Fruit fly (Drosophila melanogaster): ENCODE data around the gene Arglu1.

Arglu1 gene

dm6 chr2L:9930280-9930679, 7.7 kb downstream of the Arglu1 start, which contains the start of gene CG42367:
Gene CG42367 (plus strand): TSS chr2L:9930580.
- TF ChIP-seq Fer1 (GFP tag; optimal IDR thresholded peaks at IDR 0.05): no peak
- no peak for TF ChIP-seq CG4820 (GFP tag; optimal IDR thresholded peaks at IDR 0.05)
- no peak for TF ChIP-seq phol (tag; optimal IDR thresholded peaks at IDR 0.05)

dm6 chr2L:9924765-9925164, 13.2 kb downstream of the Arglu1 start, which contains the start of the genes TbCMF46 and CG42366:
Gene TbCMF46 (minus strand): TSS chr2L:9924865.
Gene CG42366 (plus strand): TSS chr2L:9925161.
- TF ChIP-seq CG4820 (GFP tag; optimal IDR thresholded peaks at IDR 0.05) (no peak), CG12769 (tag; optimal IDR thresholded peaks at IDR 0.05) (no peak), trh (GFP tag; optimal IDR thresholded peaks at IDR 0.05) (no peak), HmgD (GFP tag; optimal IDR thresholded peaks at IDR 0.05) (no peak), slp2 (GFP tag; optimal IDR thresholded peaks at IDR 0.05) (no peak), Elba2 (GFP tag; optimal IDR thresholded peaks at IDR 0.05) (no peak), CG6791 (GFP tag; IDR thresholded peaks at IDR 0.05; ENCODE audit: partially characterized antibody) (no peak), PHDP (tag; optimal IDR thresholded peaks at IDR 0.05) (no peak), sim (GFP tag; IDR thresholded peaks at IDR 0.05) (no peak), CG11247 (GFP tag; IDR thresholded peaks at IDR 0.05) (0 out of 2 replicates have a peak, but pooled peaks have one; percentile 33), CG6689 (GFP tag; IDR thresholded peaks at IDR 0.05) (no peak), Rfx (GFP tag; IDR thresholded peaks at IDR 0.05) (peak; percentile 32; the same call in 1 of the 2 replicates), chif (GFP tag; optimal IDR thresholded peaks at IDR 0.05) (no peak), CG11560 (tag; IDR thresholded peaks at IDR 0.05) (0 out of 3 replicates have a peak, but pooled peaks have one; percentile 28), CG11456 (GFP tag; IDR thresholded peaks at IDR 0.05) (0 out of 3 replicates have a peak, but pooled peaks have one; percentile 33), unpg (GFP tag; optimal IDR thresholded peaks at IDR 0.05) (no peak), CG10147 (GFP tag; optimal IDR thresholded peaks at IDR 0.05) (no peak), Ets65A (GFP tag) (no peak), CG8359 (GFP tag; optimal IDR thresholded peaks at IDR 0.05; ENCODE audit: borderline replicate concordance) (no peak)

- TF ChIP-seq ems (GFP tag; optimal IDR thresholded peaks at IDR 0.05): peak; percentile 18
- no peak for TF ChIP-seq wek (GFP tag; optimal IDR thresholded peaks at IDR 0.05)
- TF ChIP-seq ewg (GFP tag; optimal IDR thresholded peaks at IDR 0.05): no peak
- TF ChIP-seq CG3407 (GFP tag; optimal IDR thresholded peaks at IDR 0.05): peak; percentile 21
- TF ChIP-seq CG7987 (GFP tag; optimal IDR thresholded peaks at IDR 0.05): peak; percentile 78
- peak; percentile 6 for TF ChIP-seq Hand (GFP tag; optimal IDR thresholded peaks at IDR 0.05)
- TF ChIP-seq fd3F (GFP tag; optimal IDR thresholded peaks at IDR 0.05): peak; percentile 42
- TF ChIP-seq gcm2 (GFP tag; optimal IDR thresholded peaks at IDR 0.05): peak; percentile 17
- peak; percentile 56; the same call in 1 of the 2 replicates for TF ChIP-seq CG32767 (GFP tag; IDR thresholded peaks at IDR 0.05)
- peak; percentile 77 for TF ChIP-seq lbe (GFP tag; optimal IDR thresholded peaks at IDR 0.05)
- no peak for TF ChIP-seq pan (optimal IDR thresholded peaks at IDR 0.05)
- TF ChIP-seq pan (GFP tag; optimal IDR thresholded peaks at IDR 0.05 in 1 of 2, IDR thresholded peaks at IDR 0.05 in 1 of 2): peak in 1 of 2 experiments; percentile 73
- TF ChIP-seq Hr3 (GFP tag; optimal IDR thresholded peaks at IDR 0.05): peak; percentile 34
- TF ChIP-seq CG11398 (GFP tag; optimal IDR thresholded peaks at IDR 0.05): no peak
- TF ChIP-seq CG4820 (GFP tag; optimal IDR thresholded peaks at IDR 0.05): peak; percentile 99
- peak; percentile 57; the same call in 1 of the 2 replicates for TF ChIP-seq lmd (GFP tag; IDR thresholded peaks at IDR 0.05)
- TF ChIP-seq CG10654 (GFP tag; optimal IDR thresholded peaks at IDR 0.05): peak; percentile 0
- peak; percentile 52 for TF ChIP-seq exex (tag; optimal IDR thresholded peaks at IDR 0.05)
- TF ChIP-seq crc (GFP tag; optimal IDR thresholded peaks at IDR 0.05): no peak
- peak; percentile 67; the same call in 1 of the 2 replicates for TF ChIP-seq CG14014 (GFP tag; IDR thresholded peaks at IDR 0.05)
- TF ChIP-seq ham (GFP tag; IDR thresholded peaks at IDR 0.05): peak; percentile 32; the same call in 1 of the 2 replicates
- peak; percentile 62 for TF ChIP-seq slbo (GFP tag; IDR thresholded peaks at IDR 0.05)
- peak; percentile 83 for TF ChIP-seq Drgx (GFP tag; IDR thresholded peaks at IDR 0.05)
- TF ChIP-seq pnt (GFP tag; optimal IDR thresholded peaks at IDR 0.05): no peak
- TF ChIP-seq cato (GFP tag; optimal IDR thresholded peaks at IDR 0.05; ENCODE audit: borderline replicate concordance): peak; percentile 24
- peak; percentile 11 for TF ChIP-seq CG31365 (tag; optimal IDR thresholded peaks at IDR 0.05)
- TF ChIP-seq CG18476 (GFP tag; optimal IDR thresholded peaks at IDR 0.05): peak; percentile 39
- TF ChIP-seq da (GFP tag; optimal IDR thresholded peaks at IDR 0.05): no peak
- peak; percentile 92 for TF ChIP-seq MBD-R2 (GFP tag; IDR thresholded peaks at IDR 0.05)
Measured at dm6 chr2L:9921401-9921800, 16.5 kb downstream of the Arglu1 start, which contains the start of gene CG4592. Gene CG4592 (plus strand): TSS chr2L:9921633.
